Worm (Caenorhabditis elegans) whole organism, early embryonic: ENCODE measurements around the gene W01C8.1.

Experiments
- ama-1 ChIP-seq: fragments of 150-350 bp; optimal IDR thresholded peaks from 2 replicates; lab custom pipeline; 2014
- ceh-13 ChIP-seq: fragments of 200-800 bp; sonication (Bioruptor generic); optimal IDR thresholded peaks from 2 replicates; lab custom pipeline; 2018; ENCODE audit warnings: mild to moderate bottlenecking, missing genetic modification characterization, missing compliant biosample characterization
- flt-1 ChIP-seq: fragments of 200-800 bp; sonication (Bioruptor generic); IDR thresholded peaks from 2 replicates; pipeline ENCODE4 v1.3.6; 2022; ENCODE audit warnings: missing genetic modification characterization, missing compliant biosample characterization
- pes-1 ChIP-seq: fragments of 200-800 bp; sonication (Bioruptor generic); IDR thresholded peaks from 2 replicates; pipeline ENCODE4 v1.3.6; 2022; ENCODE audit warnings: missing genetic modification reagents, missing genetic modification characterization, missing compliant biosample characterization
- tbx-11 ChIP-seq: fragments of 200-800 bp; sonication (Bioruptor generic); IDR thresholded peaks from 2 replicates; pipeline ENCODE4 v1.3.6; 2022; ENCODE audit warnings: missing genetic modification characterization, missing compliant biosample characterization
- tbx-37 ChIP-seq: fragments of 200-800 bp; sonication (Bioruptor generic); conservative IDR thresholded peaks from 2 replicates; pipeline ENCODE4 v1.3.6; 2022; ENCODE audit warnings: missing genetic modification reagents, missing genetic modification characterization, missing compliant biosample characterization
- tra-4 ChIP-seq: sonication (generic microtip); optimal IDR thresholded peaks from 2 replicates; lab custom pipeline; 2017; ENCODE audit warnings: missing genetic modification characterization, missing compliant biosample characterization

DNA sequence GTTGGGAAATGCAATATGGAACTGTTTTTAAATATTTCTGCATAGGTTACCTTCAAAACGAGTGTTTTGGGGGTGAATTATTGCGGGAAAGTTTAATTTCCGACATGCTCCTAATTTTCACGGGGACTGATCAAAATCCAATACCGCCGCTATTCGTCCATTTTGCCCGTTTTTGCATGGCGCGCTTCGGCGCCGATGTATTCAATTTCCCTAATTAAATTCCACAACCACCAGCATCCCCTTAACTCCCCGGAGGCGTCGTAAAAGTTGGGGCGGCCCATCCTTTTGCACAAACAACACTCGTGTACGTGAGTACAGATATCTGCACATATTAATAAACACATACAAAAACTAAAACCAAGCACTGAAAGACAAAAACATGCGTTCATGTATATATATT is 32.3 kb downstream of the W01C8.1 start:
- no peak for TF ChIP-seq ama-1 (lab: Kevin White, UChicago)
- no peak for TF ChIP-seq flt-1 (GFP tag; lab: Robert Waterston, UW)
- TF ChIP-seq tbx-11 (GFP tag; lab: Robert Waterston, UW) = no peak
- no peak for TF ChIP-seq ceh-13 (GFP tag; lab: Kevin White, UChicago)
- TF ChIP-seq tbx-37 = no peak
- TF ChIP-seq tra-4 (tag; lab: Kevin White, UChicago) = no peak
- TF ChIP-seq pes-1 (GFP tag; lab: Robert Waterston, UW) = no peak
